Worm (Caenorhabditis elegans) whole organism, early embryonic: Measurements from ENCODE around the gene cka-2.

Experiments used
- ama-1 ChIP-seq: fragments of 150-350 bp; optimal IDR thresholded peaks from 2 replicates; lab custom pipeline; 2014
- ceh-13 ChIP-seq: fragments of 200-800 bp; sonication (Bioruptor generic); optimal IDR thresholded peaks from 2 replicates; lab custom pipeline; 2018; ENCODE audit warnings: mild to moderate bottlenecking, missing genetic modification characterization, missing compliant biosample characterization
- ets-7 ChIP-seq: sonication (generic microtip); optimal IDR thresholded peaks from 2 replicates; lab custom pipeline; 2016; ENCODE audit warnings: missing genotype, missing genetic modification characterization, missing compliant biosample characterization
- flt-1 ChIP-seq: fragments of 200-800 bp; sonication (Bioruptor generic); IDR thresholded peaks from 2 replicates; pipeline ENCODE4 v1.3.6; 2022; ENCODE audit warnings: missing genetic modification characterization, missing compliant biosample characterization
- hmg-4 ChIP-seq: fragments of 200-800 bp; sonication (Bioruptor generic); optimal IDR thresholded peaks from 2 replicates; lab custom pipeline; 2018; ENCODE audit warnings: mild to moderate bottlenecking, missing genetic modification characterization, missing compliant biosample characterization
- hnd-1 ChIP-seq: sonication (generic microtip); optimal IDR thresholded peaks from 2 replicates; lab custom pipeline; 2016; ENCODE audit warnings: missing genetic modification characterization, missing compliant biosample characterization
- pes-1 ChIP-seq: fragments of 200-800 bp; sonication (Bioruptor generic); IDR thresholded peaks from 2 replicates; pipeline ENCODE4 v1.3.6; 2022; ENCODE audit warnings: missing genetic modification reagents, missing genetic modification characterization, missing compliant biosample characterization
- scrt-1 ChIP-seq: fragments of 200-800 bp; sonication (Bioruptor generic); IDR thresholded peaks from 2 replicates; pipeline ENCODE4 v1.3.6; 2022; ENCODE audit warnings: missing genetic modification characterization, missing compliant biosample characterization
- sea-1 ChIP-seq: fragments of 200-800 bp; sonication (Bioruptor generic); conservative IDR thresholded peaks from 2 replicates; pipeline ENCODE4 v1.3.6; 2022; ENCODE audit warnings: missing genetic modification characterization, missing compliant biosample characterization
- tbx-11 ChIP-seq: fragments of 200-800 bp; sonication (Bioruptor generic); IDR thresholded peaks from 2 replicates; pipeline ENCODE4 v1.3.6; 2022; ENCODE audit warnings: missing genetic modification characterization, missing compliant biosample characterization

ce11 chrX:4252047-4252446, 33.9 kb upstream of the cka-2 start, which contains the start of gene srv-5:
- no peak for TF ChIP-seq flt-1 (GFP tag; lab: Robert Waterston, UW)
- no peak for TF ChIP-seq tbx-11 (GFP tag; lab: Robert Waterston, UW)
- no peak for TF ChIP-seq scrt-1 (GFP tag; lab: Robert Waterston, UW)
- no peak for TF ChIP-seq ama-1 (lab: Kevin White, UChicago)
- TF ChIP-seq hmg-4 (GFP tag; lab: Kevin White, UChicago) = no peak
- TF ChIP-seq sea-1 (GFP tag; lab: Robert Waterston, UW) = no peak
- no peak for TF ChIP-seq ets-7 (tag; lab: Kevin White, UChicago)
- no peak for TF ChIP-seq hnd-1 (tag; lab: Kevin White, UChicago)
- no peak for TF ChIP-seq ceh-13 (GFP tag; lab: Kevin White, UChicago)
- no peak for TF ChIP-seq pes-1 (GFP tag; lab: Robert Waterston, UW)
